Fruit fly (Drosophila melanogaster): ENCODE data around the gene CG34026.

CG34026 gene

DNA sequence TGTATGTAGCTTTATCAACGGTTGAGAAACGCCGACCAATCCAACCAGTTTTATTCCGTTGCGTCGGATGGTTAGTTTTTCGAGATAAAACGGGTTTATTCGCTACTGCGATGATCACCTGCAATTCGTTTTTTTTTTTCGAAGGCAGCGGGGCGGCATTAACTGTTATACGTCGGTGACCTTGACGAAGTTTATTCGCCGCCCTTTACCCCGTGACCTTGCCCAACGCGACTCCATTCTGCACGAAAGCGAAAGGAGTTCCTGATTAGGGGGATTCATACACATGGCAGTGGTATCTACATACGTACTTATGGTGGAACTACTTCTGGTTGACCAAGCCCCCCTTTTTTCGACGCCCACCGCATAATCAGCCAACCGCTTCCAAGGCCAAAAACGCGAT lies 46.9 kb downstream of the CG34026 start:
- TF ChIP-seq CG12768 (GFP tag; optimal IDR thresholded peaks at IDR 0.05) (no peak), CG5204 (GFP tag; optimal IDR thresholded peaks at IDR 0.05) (no peak), Crg-1 (GFP tag; optimal IDR thresholded peaks at IDR 0.05) (no peak), Mnt (GFP tag; optimal IDR thresholded peaks at IDR 0.05) (no peak), Hr96 (GFP tag; optimal IDR thresholded peaks at IDR 0.05) (no peak), CG14711 (tag; optimal IDR thresholded peaks at IDR 0.05) (no peak), CG7101 (tag; optimal IDR thresholded peaks at IDR 0.05) (no peak), toe (GFP tag; optimal IDR thresholded peaks at IDR 0.05) (no peak), ovo (GFP tag; optimal IDR thresholded peaks at IDR 0.05) (no peak), CG7045 (GFP tag; optimal IDR thresholded peaks at IDR 0.05) (no peak), CG33017 (tag; optimal IDR thresholded peaks at IDR 0.05) (no peak), cnc (optimal IDR thresholded peaks at IDR 0.05) (no peak), bab1 (GFP tag; optimal IDR thresholded peaks at IDR 0.05) (no peak), CG1620 (GFP tag; optimal IDR thresholded peaks at IDR 0.05) (no peak), CG11617 (GFP tag; optimal IDR thresholded peaks at IDR 0.05) (no peak)

DNA sequence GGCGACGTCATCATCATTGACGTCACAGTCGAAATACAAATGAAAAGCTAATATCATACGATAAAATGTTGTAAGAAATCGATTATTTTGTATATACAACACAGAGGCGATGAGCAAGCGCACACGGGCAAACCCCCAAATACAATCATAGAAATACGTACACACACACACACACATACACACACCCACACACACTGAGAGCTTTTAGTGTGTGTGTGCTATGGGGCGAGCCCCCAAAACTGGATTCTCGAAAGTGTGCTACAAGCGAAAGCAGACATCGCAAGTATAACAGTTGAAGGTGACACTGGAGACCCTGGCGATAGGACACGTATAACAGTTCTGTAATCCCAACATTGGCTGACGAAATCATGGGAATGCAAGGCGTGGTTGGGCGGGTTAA lies 48.3 kb downstream of the CG34026 start:
- TF ChIP-seq pad (GFP tag; optimal IDR thresholded peaks at IDR 0.05) = peak; percentile 3
- TF ChIP-seq bab1 (GFP tag; optimal IDR thresholded peaks at IDR 0.05) = peak; percentile 11
- TF ChIP-seq cnc (optimal IDR thresholded peaks at IDR 0.05) = no peak
- TF ChIP-seq cic (GFP tag; optimal IDR thresholded peaks at IDR 0.05) = peak; percentile 23
- TF ChIP-seq tj (GFP tag; optimal IDR thresholded peaks at IDR 0.05) = peak; percentile 20
- TF ChIP-seq CG12768 (GFP tag; optimal IDR thresholded peaks at IDR 0.05) = no peak

DNA sequence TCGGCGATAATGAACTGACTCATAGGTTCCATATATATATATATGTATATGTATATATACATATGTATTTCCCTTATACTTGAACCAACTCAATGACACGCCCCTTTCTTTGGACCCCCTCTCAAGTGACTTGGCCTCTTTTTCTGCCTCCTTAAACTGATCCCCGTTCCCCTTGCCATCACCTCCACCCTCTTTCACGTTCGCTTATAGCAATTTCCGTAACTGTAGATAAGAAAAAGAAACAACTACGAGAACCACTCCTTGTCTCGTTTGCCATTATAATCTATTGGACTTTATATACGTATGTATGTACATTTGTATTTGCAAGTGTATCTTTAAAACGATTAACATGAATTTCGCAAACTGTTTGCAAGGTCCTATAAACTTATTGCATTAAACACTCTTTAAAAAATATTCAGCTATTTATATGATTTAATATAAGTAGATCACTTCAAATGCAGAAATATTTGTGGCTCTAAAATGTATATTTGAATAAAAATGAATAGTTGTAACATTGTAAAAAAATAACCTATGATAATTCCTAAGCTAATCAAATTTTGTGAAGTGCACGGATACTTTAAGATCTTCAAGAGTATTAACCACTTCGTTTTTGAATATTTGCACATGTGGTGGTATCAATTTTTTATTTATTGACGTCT lies 49.2 kb downstream of the CG34026 start:
- no peak for TF ChIP-seq Hr96 (GFP tag; optimal IDR thresholded peaks at IDR 0.05)
- peak; percentile 48 for TF ChIP-seq CG5204 (GFP tag; optimal IDR thresholded peaks at IDR 0.05)
- TF ChIP-seq CG7045 (GFP tag; optimal IDR thresholded peaks at IDR 0.05) = peak; percentile 36
- peak; percentile 6 for TF ChIP-seq CG12768 (GFP tag; optimal IDR thresholded peaks at IDR 0.05)
- peak; percentile 59 for TF ChIP-seq ovo (GFP tag; optimal IDR thresholded peaks at IDR 0.05)
- TF ChIP-seq tj (GFP tag; optimal IDR thresholded peaks at IDR 0.05) = no peak
- peak; percentile 60 for TF ChIP-seq pad (GFP tag; optimal IDR thresholded peaks at IDR 0.05)
- peak; percentile 68 for TF ChIP-seq CG14711 (tag; optimal IDR thresholded peaks at IDR 0.05)
- TF ChIP-seq bab1 (GFP tag; optimal IDR thresholded peaks at IDR 0.05) = no peak
- TF ChIP-seq CG1620 (GFP tag; optimal IDR thresholded peaks at IDR 0.05) = no peak
- TF ChIP-seq cic (GFP tag; optimal IDR thresholded peaks at IDR 0.05) = peak; percentile 34
- TF ChIP-seq toe (GFP tag; optimal IDR thresholded peaks at IDR 0.05) = no peak
- peak; percentile 73 for TF ChIP-seq CG11617 (GFP tag; optimal IDR thresholded peaks at IDR 0.05)
- TF ChIP-seq Crg-1 (GFP tag; optimal IDR thresholded peaks at IDR 0.05) = peak; percentile 27
- no peak for TF ChIP-seq Clk (GFP tag; optimal IDR thresholded peaks at IDR 0.05)
- TF ChIP-seq cnc (optimal IDR thresholded peaks at IDR 0.05) = peak; percentile 5 to 47
- peak; percentile 79 for TF ChIP-seq kay (GFP tag; ENCODE audit: borderline replicate concordance)
- peak; percentile 64 for TF ChIP-seq CG33017 (tag; optimal IDR thresholded peaks at IDR 0.05)
- no peak for TF ChIP-seq Mnt (GFP tag; optimal IDR thresholded peaks at IDR 0.05)
- TF ChIP-seq CG7101 (tag; optimal IDR thresholded peaks at IDR 0.05) = peak; percentile 85

DNA sequence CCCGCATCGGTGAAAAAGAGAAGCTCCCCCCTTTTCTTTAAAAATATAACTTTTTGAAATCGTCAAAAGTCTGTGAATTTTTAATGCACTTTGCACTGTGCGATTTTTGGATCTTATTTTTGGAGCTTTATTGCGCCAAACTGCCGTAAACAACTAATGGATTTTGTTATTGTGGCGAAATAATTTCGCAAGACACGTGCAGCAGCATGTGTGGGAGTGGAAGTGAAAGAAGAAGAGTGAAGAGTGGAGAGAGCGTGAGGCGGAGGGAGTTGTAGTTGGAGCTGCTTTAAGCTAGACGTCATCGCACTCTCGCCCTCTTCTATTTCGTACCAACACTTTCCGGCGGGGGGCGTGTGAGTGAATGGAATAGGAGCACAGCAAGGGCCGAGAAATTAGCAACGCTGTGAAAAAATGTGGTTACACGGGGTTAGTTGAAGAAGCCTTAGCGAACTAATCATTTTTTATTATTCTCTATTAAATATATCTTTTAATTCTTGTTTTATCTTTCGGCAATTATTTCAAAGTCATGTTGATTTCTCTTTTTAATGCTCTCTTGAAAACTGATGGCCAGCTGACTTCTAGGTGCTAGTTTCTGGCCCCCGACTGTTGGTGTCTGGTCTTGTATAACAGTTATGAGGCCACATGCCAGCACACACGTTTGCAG lies 50.0 kb downstream of the CG34026 start:
- peak; percentile 64 for TF ChIP-seq toe (GFP tag; optimal IDR thresholded peaks at IDR 0.05)
- peak; percentile 75 for TF ChIP-seq Clk (GFP tag; optimal IDR thresholded peaks at IDR 0.05)
- TF ChIP-seq tj (GFP tag; optimal IDR thresholded peaks at IDR 0.05) = peak; percentile 52
- peak; percentile 61 for TF ChIP-seq kay (GFP tag; ENCODE audit: borderline replicate concordance)
- peak; percentile 85 for TF ChIP-seq CG7045 (GFP tag; optimal IDR thresholded peaks at IDR 0.05)
- TF ChIP-seq CG11617 (GFP tag; optimal IDR thresholded peaks at IDR 0.05) = peak; percentile 91
- TF ChIP-seq cic (GFP tag; optimal IDR thresholded peaks at IDR 0.05) = no peak
- TF ChIP-seq CG5204 (GFP tag; optimal IDR thresholded peaks at IDR 0.05) = peak; percentile 64
- peak; percentile 66 for TF ChIP-seq CG1620 (GFP tag; optimal IDR thresholded peaks at IDR 0.05)
- peak; percentile 86 for TF ChIP-seq CG14711 (tag; optimal IDR thresholded peaks at IDR 0.05)
- TF ChIP-seq pad (GFP tag; optimal IDR thresholded peaks at IDR 0.05) = no peak
- peak; percentile 93 for TF ChIP-seq CG7101 (tag; optimal IDR thresholded peaks at IDR 0.05)
- no peak for TF ChIP-seq cnc (optimal IDR thresholded peaks at IDR 0.05)
- peak; percentile 73 for TF ChIP-seq Mnt (GFP tag; optimal IDR thresholded peaks at IDR 0.05)
- TF ChIP-seq CG12768 (GFP tag; optimal IDR thresholded peaks at IDR 0.05) = peak; percentile 88
- TF ChIP-seq ovo (GFP tag; optimal IDR thresholded peaks at IDR 0.05) = peak; percentile 21
- TF ChIP-seq bab1 (GFP tag; optimal IDR thresholded peaks at IDR 0.05) = peak; percentile 92
- peak; percentile 63 for TF ChIP-seq Hr96 (GFP tag; optimal IDR thresholded peaks at IDR 0.05)
- peak; percentile 42 for TF ChIP-seq Crg-1 (GFP tag; optimal IDR thresholded peaks at IDR 0.05)
- TF ChIP-seq CG33017 (tag; optimal IDR thresholded peaks at IDR 0.05) = peak; percentile 85
